Comparison of ENCODE assay signal across 3 worm cellular contexts in the genomic region with DNA sequence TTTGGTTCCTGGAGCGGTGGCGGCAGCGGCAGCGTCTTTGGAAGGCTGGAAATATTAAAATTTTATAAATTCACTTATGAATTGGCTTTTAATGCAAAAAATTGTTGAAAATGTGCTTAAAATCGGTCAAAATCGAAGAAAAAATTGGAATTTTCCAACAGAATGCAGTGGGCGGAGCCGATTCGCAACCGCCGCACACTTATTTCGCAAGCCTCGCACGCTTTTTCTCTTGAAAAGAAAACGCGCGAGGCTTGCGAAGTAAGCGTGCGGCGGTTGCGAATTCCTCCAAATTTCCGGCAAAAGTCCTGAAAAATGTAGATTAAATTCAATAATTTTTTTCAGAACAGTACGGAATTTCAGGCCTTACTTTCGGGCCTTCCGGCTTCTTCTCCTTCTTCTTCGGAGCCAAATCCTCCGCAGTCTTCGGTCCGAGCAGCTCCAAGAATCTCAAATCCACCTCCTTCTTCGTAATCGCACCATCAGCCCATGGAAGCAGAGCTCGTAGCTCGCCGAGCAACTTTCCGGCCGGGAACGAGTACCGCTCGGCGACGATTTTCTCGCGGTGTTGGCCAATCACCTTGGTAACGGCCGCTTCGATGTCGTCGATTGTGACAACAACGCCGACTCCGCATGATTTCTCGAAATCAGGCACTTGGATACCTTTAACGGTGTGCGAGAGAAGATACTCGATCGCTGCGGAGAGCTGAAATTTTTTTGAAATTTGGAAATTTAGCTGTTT.
TF ChIP-seq lines count a peak whose summit lies in the region.

No protein-coding gene starts in this region.

TF ChIP-seq in whole organism, L4 larva, 104 proteins besides CTCF, POLR2A, EP300 and RAD21 (continues in another document):
- TF ChIP-seq daf-19 (GFP tag; conservative IDR thresholded peaks at IDR 0.05; lab: Robert Waterston, UW) (no peak), lin-38 (GFP tag; IDR thresholded peaks at IDR 0.05; lab: Robert Waterston, UW) (peak; percentile 42), pha-4 (GFP tag; IDR thresholded peaks at IDR 0.05; lab: Robert Waterston, UW) (0 out of 2 replicates have a peak, but pooled peaks have one; percentile 25), pha-4 (tag; optimal IDR thresholded peaks at IDR 0.05; lab: Kevin White, UChicago) (no peak), dmd-9 (GFP tag; IDR thresholded peaks at IDR 0.05; lab: Robert Waterston, UW) (no peak), spr-3 (GFP tag; optimal IDR thresholded peaks at IDR 0.05; lab: Kevin White, UChicago) (no peak), ctbp-1 (GFP tag; IDR thresholded peaks at IDR 0.05; lab: Robert Waterston, UW) (no peak), rbr-2 (tag; optimal IDR thresholded peaks at IDR 0.05; lab: Kevin White, UChicago) (no peak), arid-1 (GFP tag; conservative IDR thresholded peaks at IDR 0.05; lab: Robert Waterston, UW) (no peak), ama-1 (optimal IDR thresholded peaks at IDR 0.05; lab: Kevin White, UChicago) (no peak), sdz-12 (GFP tag; optimal IDR thresholded peaks at IDR 0.05; lab: Kevin White, UChicago) (no peak), mes-2 (tag; optimal IDR thresholded peaks at IDR 0.05; lab: Kevin White, UChicago; ENCODE audit: poor library complexity, severe bottlenecking) (no peak), ZK546.5 (tag; optimal IDR thresholded peaks at IDR 0.05; lab: Kevin White, UChicago) (no peak), ceh-44 (GFP tag; IDR thresholded peaks at IDR 0.05; lab: Robert Waterston, UW) (no peak), mxl-2 (GFP tag; conservative IDR thresholded peaks at IDR 0.05; lab: Robert Waterston, UW) (no peak), zip-2 (tag; optimal IDR thresholded peaks at IDR 0.05; lab: Kevin White, UChicago) (no peak), nhr-48 (tag; optimal IDR thresholded peaks at IDR 0.05; lab: Kevin White, UChicago) (no peak), lir-3 (tag; optimal IDR thresholded peaks at IDR 0.05; lab: Kevin White, UChicago) (no peak), snpc-1.2 (GFP tag; IDR thresholded peaks at IDR 0.05; lab: Robert Waterston, UW) (peak; percentile 16; the same call in 1 of the 2 replicates), madf-9 (GFP tag; conservative IDR thresholded peaks at IDR 0.05; lab: Robert Waterston, UW) (no peak), nhr-10 (tag; optimal IDR thresholded peaks at IDR 0.05; lab: Kevin White, UChicago) (no peak), unc-130 (GFP tag; optimal IDR thresholded peaks at IDR 0.05; lab: Kevin White, UChicago) (no peak), madf-5 (GFP tag; IDR thresholded peaks at IDR 0.05; lab: Robert Waterston, UW) (no peak), nhr-41 (GFP tag; IDR thresholded peaks at IDR 0.05; lab: Robert Waterston, UW) (no peak), T26A8.4 (GFP tag; IDR thresholded peaks at IDR 0.05; lab: Robert Waterston, UW) (no peak), Y48G9A.11 (GFP tag; IDR thresholded peaks at IDR 0.05; lab: Robert Waterston, UW) (no peak), dpl-1 (GFP tag; optimal IDR thresholded peaks at IDR 0.05; lab: Kevin White, UChicago) (no peak), R02D3.7 (tag; optimal IDR thresholded peaks at IDR 0.05; lab: Kevin White, UChicago) (no peak), set-16 (GFP tag; IDR thresholded peaks at IDR 0.05; lab: Robert Waterston, UW) (peak; percentile 80)

TF ChIP-seq in whole organism, early embryonic, 17 proteins besides CTCF, POLR2A, EP300 and RAD21:
- TF ChIP-seq pes-1 (GFP tag; IDR thresholded peaks at IDR 0.05; lab: Robert Waterston, UW) (0 out of 2 replicates have a peak, but pooled peaks have one; percentile 36), hmg-4 (GFP tag; optimal IDR thresholded peaks at IDR 0.05; lab: Kevin White, UChicago) (no peak), flt-1 (GFP tag; IDR thresholded peaks at IDR 0.05; lab: Robert Waterston, UW) (no peak), ets-7 (tag; optimal IDR thresholded peaks at IDR 0.05; lab: Kevin White, UChicago) (no peak)
TF ChIP-seq in whole organism, early embryonic: peak in this region for 1.

TF ChIP-seq in whole organism, young adult, 124 proteins besides CTCF, POLR2A, EP300 and RAD21:
- no peak for TF ChIP-seq cebp-1 (GFP tag; IDR thresholded peaks at IDR 0.05; lab: Robert Waterston, UW)
- TF ChIP-seq cebp-1 (tag; optimal IDR thresholded peaks at IDR 0.05; lab: Kevin White, UChicago) = peak; percentile 3
- TF ChIP-seq attf-6 (GFP tag; IDR thresholded peaks at IDR 0.05; lab: Robert Waterston, UW) = peak; percentile 66; the same call in 1 of the 2 replicates
- no peak for TF ChIP-seq F33H1.4 (GFP tag; IDR thresholded peaks at IDR 0.05; lab: Robert Waterston, UW)
- no peak for TF ChIP-seq Y53G8AR.9 (GFP tag; conservative IDR thresholded peaks at IDR 0.05; lab: Robert Waterston, UW)
- TF ChIP-seq egrh-3 (GFP tag; IDR thresholded peaks at IDR 0.05; lab: Robert Waterston, UW) = peak; percentile 31; the same call in 1 of the 2 replicates
- no peak for TF ChIP-seq lag-1 (GFP tag; IDR thresholded peaks at IDR 0.05; lab: Robert Waterston, UW)
- no peak for TF ChIP-seq ztf-22 (GFP tag; optimal IDR thresholded peaks at IDR 0.05; lab: Kevin White, UChicago)
- no peak for TF ChIP-seq egl-44 (GFP tag; IDR thresholded peaks at IDR 0.05; lab: Robert Waterston, UW)
- no peak for TF ChIP-seq F57A8.1 (GFP tag; optimal IDR thresholded peaks at IDR 0.05; lab: Kevin White, UChicago)
- peak; percentile 24 for TF ChIP-seq ztf-18 (tag; optimal IDR thresholded peaks at IDR 0.05; lab: Kevin White, UChicago)
- peak; percentile 14 for TF ChIP-seq snpc-4 (GFP tag; optimal IDR thresholded peaks at IDR 0.05; lab: Kevin White, UChicago)
- TF ChIP-seq snpc-4 (tag; optimal IDR thresholded peaks at IDR 0.05; lab: Kevin White, UChicago) = peak in 2 of 4 experiments; percentile 44 to 84
- no peak for TF ChIP-seq efl-1 (GFP tag; optimal IDR thresholded peaks at IDR 0.05; lab: Kevin White, UChicago)
- peak; percentile 68 for TF ChIP-seq zfh-2 (GFP tag; conservative IDR thresholded peaks at IDR 0.05; lab: Robert Waterston, UW)
TF ChIP-seq in whole organism, young adult: peak in this region for 6.

Comparison
In these comparisons a context has a peak if more than half of its experiments do, and no peak if none do; other contexts are left out.
1. Of the 7 proteins assayed by ChIP-seq in both whole organism, young adult and whole organism, L4 larva: peak only in whole organism, young adult: snpc-4; only in whole organism, L4 larva: none; in both: none; in neither: 5; mixed calls (peak in some experiments, not most) for 1.